Worm (Caenorhabditis elegans) whole organism, L2 larva: Measurements from ENCODE around the gene H32C10.1.

ENCODE experiments used
- aly-2 ChIP-seq: fragments of 150-350 bp; optimal IDR thresholded peaks from 2 replicates; lab custom pipeline; 2014; ENCODE audit warnings: missing biosample characterization, missing genetic modification characterization
- dmd-4 ChIP-seq: sonication (generic microtip); optimal IDR thresholded peaks from 2 replicates; lab custom pipeline; 2017; ENCODE audit warnings: missing biosample characterization, missing genetic modification characterization
- lin-11 ChIP-seq: fragments of 150-350 bp; sonication (generic microtip); optimal IDR thresholded peaks from 2 replicates; lab custom pipeline; 2014; ENCODE audit warnings: missing biosample characterization, missing genetic modification characterization, inconsistent platforms, mixed read lengths
- nhr-11 ChIP-seq: fragments of 150-350 bp; optimal IDR thresholded peaks from 2 replicates; lab custom pipeline; 2014; ENCODE audit warnings: missing biosample characterization, missing genetic modification characterization
- unc-39 ChIP-seq: fragments of 150-350 bp; optimal IDR thresholded peaks from 2 replicates; lab custom pipeline; 2014; ENCODE audit warnings: missing biosample characterization, missing genetic modification characterization
- unc-62 ChIP-seq: fragments of 150-350 bp; optimal IDR thresholded peaks from 2 replicates; lab custom pipeline; 2014; ENCODE audit warnings: missing biosample characterization, missing genetic modification reagents, missing genetic modification characterization
- zag-1 ChIP-seq: fragments of 150-350 bp; optimal IDR thresholded peaks from 2 replicates; lab custom pipeline; 2014; ENCODE audit warnings: missing biosample characterization, missing genetic modification characterization

DNA sequence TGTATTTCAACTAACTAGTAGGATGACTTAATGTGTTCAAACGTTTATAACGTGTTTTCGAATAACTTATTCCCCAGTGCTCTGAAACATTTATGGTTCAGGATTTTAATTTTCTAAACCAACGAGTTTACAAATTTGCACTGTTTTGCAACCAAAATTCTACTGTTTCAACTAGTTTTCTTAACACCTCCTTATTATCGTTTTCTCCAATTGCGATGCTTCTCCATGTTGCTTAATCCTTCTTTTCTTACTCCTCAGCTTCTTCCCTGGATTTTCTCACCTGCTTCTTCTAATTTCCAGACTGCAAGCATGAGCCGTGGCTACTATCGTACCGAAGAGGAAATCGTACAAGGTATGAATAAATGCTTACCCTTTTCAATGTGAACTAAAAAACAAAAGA is 3.8 kb upstream of the H32C10.1 start, which contains the start of gene lin-33:
- TF ChIP-seq nhr-11 (tag; lab: Kevin White, UChicago) (no peak), lin-11 (no peak), dmd-4 (no peak), zag-1 (no peak), aly-2 (tag; lab: Kevin White, UChicago) (no peak), unc-62 (GFP tag; lab: Kevin White, UChicago) (no peak), unc-39 (tag; lab: Kevin White, UChicago) (no peak)
